Worm (Caenorhabditis elegans) whole organism, early embryonic: Measurements from ENCODE around the gene F53F4.11.

Experiments
- B0310.2 ChIP-seq: sonication (generic microtip); optimal IDR thresholded peaks from 2 replicates; lab custom pipeline; 2016; ENCODE audit warnings: mild to moderate bottlenecking, missing genetic modification characterization, missing compliant biosample characterization
- F13C5.2 ChIP-seq: sonication (generic microtip); optimal IDR thresholded peaks from 2 replicates; lab custom pipeline; 2017; ENCODE audit warnings: mild to moderate bottlenecking, missing genetic modification characterization, inconsistent platforms, missing compliant biosample characterization
- aly-1 ChIP-seq: sonication (generic microtip); optimal IDR thresholded peaks from 2 replicates; lab custom pipeline; 2016; ENCODE audit warnings: missing genetic modification characterization, missing compliant biosample characterization
- ama-1 ChIP-seq: fragments of 150-350 bp; optimal IDR thresholded peaks from 2 replicates; lab custom pipeline; 2014
- ceh-13 ChIP-seq: fragments of 200-800 bp; sonication (Bioruptor generic); optimal IDR thresholded peaks from 2 replicates; lab custom pipeline; 2018; ENCODE audit warnings: mild to moderate bottlenecking, missing genetic modification characterization, missing compliant biosample characterization
- ceh-36 ChIP-seq: sonication (generic microtip); optimal IDR thresholded peaks from 2 replicates; lab custom pipeline; 2016; ENCODE audit warnings: missing genetic modification characterization, inconsistent platforms, missing compliant biosample characterization
- ets-7 ChIP-seq: sonication (generic microtip); optimal IDR thresholded peaks from 2 replicates; lab custom pipeline; 2016; ENCODE audit warnings: missing genotype, missing genetic modification characterization, missing compliant biosample characterization
- flt-1 ChIP-seq: fragments of 200-800 bp; sonication (Bioruptor generic); IDR thresholded peaks from 2 replicates; pipeline ENCODE4 v1.3.6; 2022; ENCODE audit warnings: missing genetic modification characterization, missing compliant biosample characterization
- hmbx-1 ChIP-seq: sonication (generic microtip); optimal IDR thresholded peaks from 2 replicates; lab custom pipeline; 2016; ENCODE audit warnings: mild to moderate bottlenecking, missing genetic modification characterization, missing compliant biosample characterization
- hmg-4 ChIP-seq: fragments of 200-800 bp; sonication (Bioruptor generic); optimal IDR thresholded peaks from 2 replicates; lab custom pipeline; 2018; ENCODE audit warnings: mild to moderate bottlenecking, missing genetic modification characterization, missing compliant biosample characterization
- hnd-1 ChIP-seq: sonication (generic microtip); optimal IDR thresholded peaks from 2 replicates; lab custom pipeline; 2016; ENCODE audit warnings: missing genetic modification characterization, missing compliant biosample characterization
- pes-1 ChIP-seq: fragments of 200-800 bp; sonication (Bioruptor generic); IDR thresholded peaks from 2 replicates; pipeline ENCODE4 v1.3.6; 2022; ENCODE audit warnings: missing genetic modification reagents, missing genetic modification characterization, missing compliant biosample characterization
- scrt-1 ChIP-seq: fragments of 200-800 bp; sonication (Bioruptor generic); IDR thresholded peaks from 2 replicates; pipeline ENCODE4 v1.3.6; 2022; ENCODE audit warnings: missing genetic modification characterization, missing compliant biosample characterization
- sea-1 ChIP-seq: fragments of 200-800 bp; sonication (Bioruptor generic); conservative IDR thresholded peaks from 2 replicates; pipeline ENCODE4 v1.3.6; 2022; ENCODE audit warnings: missing genetic modification characterization, missing compliant biosample characterization
- tbx-11 ChIP-seq: fragments of 200-800 bp; sonication (Bioruptor generic); IDR thresholded peaks from 2 replicates; pipeline ENCODE4 v1.3.6; 2022; ENCODE audit warnings: missing genetic modification characterization, missing compliant biosample characterization
- tbx-37 ChIP-seq: fragments of 200-800 bp; sonication (Bioruptor generic); conservative IDR thresholded peaks from 2 replicates; pipeline ENCODE4 v1.3.6; 2022; ENCODE audit warnings: missing genetic modification reagents, missing genetic modification characterization, missing compliant biosample characterization
- tra-4 ChIP-seq: sonication (generic microtip); optimal IDR thresholded peaks from 2 replicates; lab custom pipeline; 2017; ENCODE audit warnings: missing genetic modification characterization, missing compliant biosample characterization

The F53F4.11 gene

DNA sequence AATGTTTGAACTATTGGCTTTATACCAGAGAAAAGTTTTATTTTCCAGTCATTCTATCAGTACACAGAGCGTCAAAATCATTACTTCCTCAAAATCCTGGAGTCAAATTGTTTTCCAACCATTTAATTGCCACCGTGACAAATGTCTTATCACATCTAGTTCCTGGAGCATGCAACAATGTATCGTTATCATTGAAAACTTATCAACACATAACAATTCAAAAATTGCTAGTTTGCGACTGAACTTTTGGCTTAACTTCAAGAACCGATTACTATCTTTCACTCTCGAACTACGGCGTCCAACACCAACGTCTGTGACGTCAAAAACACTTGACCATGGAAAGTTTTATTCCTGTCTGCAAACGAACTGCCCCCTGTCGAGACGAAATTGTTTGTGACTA is 13.7 kb upstream of the F53F4.11 start:
- TF ChIP-seq F13C5.2 (tag; lab: Kevin White, UChicago) (no peak), flt-1 (GFP tag; lab: Robert Waterston, UW) (no peak), pes-1 (GFP tag; lab: Robert Waterston, UW) (no peak), B0310.2 (tag; lab: Kevin White, UChicago) (no peak), hnd-1 (tag; lab: Kevin White, UChicago) (no peak), ceh-36 (tag; lab: Kevin White, UChicago) (no peak), tbx-11 (GFP tag; lab: Robert Waterston, UW) (no peak), aly-1 (tag; lab: Kevin White, UChicago) (no peak), sea-1 (no peak), scrt-1 (GFP tag; lab: Robert Waterston, UW) (no peak), tra-4 (tag; lab: Kevin White, UChicago) (no peak)

DNA sequence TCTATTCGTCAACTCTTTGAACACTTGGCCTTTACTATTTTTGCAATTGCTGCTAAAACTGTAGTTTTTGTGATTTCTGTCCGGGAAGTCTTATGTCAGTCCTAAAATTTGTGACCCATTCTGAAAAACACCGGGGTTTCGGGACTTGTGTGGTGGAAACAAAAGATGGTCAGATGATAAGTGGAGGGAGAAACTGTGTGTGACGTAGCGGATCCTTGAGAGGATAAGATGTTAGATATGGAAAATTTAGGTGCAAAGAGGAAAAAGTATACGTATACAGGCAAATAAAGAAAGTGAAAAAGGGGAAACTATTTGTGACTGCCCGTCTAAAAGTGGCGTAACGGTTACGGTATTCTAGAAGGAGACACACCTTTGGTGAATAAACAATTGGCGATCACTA is 12.1 kb upstream of the F53F4.11 start:
- TF ChIP-seq tbx-37 (GFP tag; lab: Robert Waterston, UW): no peak
- no peak for TF ChIP-seq B0310.2 (tag; lab: Kevin White, UChicago)
- TF ChIP-seq sea-1: no peak

DNA sequence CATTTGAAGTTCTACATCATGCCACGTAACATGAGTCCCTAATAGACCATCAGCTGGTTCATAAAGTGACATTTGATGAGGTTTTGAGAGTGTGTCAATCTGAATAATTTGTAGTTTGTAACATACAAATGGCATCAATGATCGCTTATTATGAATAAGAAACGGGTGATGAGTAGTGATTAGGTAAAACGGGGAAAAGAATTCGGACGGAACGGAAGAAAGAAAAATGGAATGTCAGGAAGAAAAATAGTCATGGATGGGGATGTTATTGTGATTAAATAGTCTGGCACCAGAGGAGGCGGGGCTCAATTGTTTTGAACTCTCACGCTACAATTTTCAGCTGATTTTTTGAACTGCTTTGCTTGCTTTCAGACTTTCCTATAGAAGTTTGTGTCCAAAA is 9.8 kb upstream of the F53F4.11 start, which contains the start of gene H37A05.2:
Gene H37A05.2, minus strand, starts transcription at position 101 of the 400 bp plus-strand sequence.
- no peak for TF ChIP-seq scrt-1 (GFP tag; lab: Robert Waterston, UW)
- TF ChIP-seq aly-1 (tag; lab: Kevin White, UChicago): no peak
- no peak for TF ChIP-seq ama-1 (lab: Kevin White, UChicago)

DNA sequence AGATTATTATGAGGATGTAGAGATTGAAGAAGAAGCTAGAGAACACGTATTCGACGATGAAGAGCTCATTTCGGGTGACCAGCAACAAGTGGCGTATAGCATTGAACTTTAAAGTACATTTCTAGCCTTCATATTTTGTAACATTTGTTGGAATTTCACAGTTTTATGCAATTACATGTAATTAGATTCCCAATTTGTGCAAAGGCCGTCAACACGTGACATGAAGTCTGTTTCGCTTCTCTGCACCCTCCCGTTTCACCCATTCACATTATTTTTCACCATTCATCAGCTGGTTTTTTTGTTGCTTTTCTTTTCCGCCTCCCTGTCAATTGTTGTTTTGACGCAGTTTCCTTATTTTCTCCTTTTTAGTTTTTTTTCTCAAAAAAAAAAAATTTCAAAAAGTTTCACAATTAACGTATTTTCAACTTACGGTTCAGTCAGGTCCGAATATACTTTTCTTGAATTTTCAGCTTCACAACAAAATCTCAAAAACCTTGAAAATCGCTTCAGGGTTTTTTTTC is 2.8 kb upstream of the F53F4.11 start, which contains the start of gene sde-2:
Gene sde-2, plus strand, starts transcription at position 471 of the 521 bp plus-strand sequence.
- TF ChIP-seq hnd-1 (tag; lab: Kevin White, UChicago): no peak
- no peak for TF ChIP-seq B0310.2 (tag; lab: Kevin White, UChicago)
- no peak for TF ChIP-seq flt-1 (GFP tag; lab: Robert Waterston, UW)
- no peak for TF ChIP-seq tra-4 (tag; lab: Kevin White, UChicago)
- TF ChIP-seq tbx-11 (GFP tag; lab: Robert Waterston, UW): no peak
- TF ChIP-seq hmg-4 (GFP tag; lab: Kevin White, UChicago): no peak
- TF ChIP-seq sea-1: no peak
- no peak for TF ChIP-seq scrt-1 (GFP tag; lab: Robert Waterston, UW)
- no peak for TF ChIP-seq hmbx-1 (tag; lab: Kevin White, UChicago)
- TF ChIP-seq ama-1 (lab: Kevin White, UChicago): no peak
- TF ChIP-seq ets-7 (tag; lab: Kevin White, UChicago): no peak
- TF ChIP-seq tbx-37 (GFP tag; lab: Robert Waterston, UW): no peak
- no peak for TF ChIP-seq pes-1 (GFP tag; lab: Robert Waterston, UW)
- TF ChIP-seq ceh-36 (tag; lab: Kevin White, UChicago): no peak
- no peak for TF ChIP-seq aly-1 (tag; lab: Kevin White, UChicago)

DNA sequence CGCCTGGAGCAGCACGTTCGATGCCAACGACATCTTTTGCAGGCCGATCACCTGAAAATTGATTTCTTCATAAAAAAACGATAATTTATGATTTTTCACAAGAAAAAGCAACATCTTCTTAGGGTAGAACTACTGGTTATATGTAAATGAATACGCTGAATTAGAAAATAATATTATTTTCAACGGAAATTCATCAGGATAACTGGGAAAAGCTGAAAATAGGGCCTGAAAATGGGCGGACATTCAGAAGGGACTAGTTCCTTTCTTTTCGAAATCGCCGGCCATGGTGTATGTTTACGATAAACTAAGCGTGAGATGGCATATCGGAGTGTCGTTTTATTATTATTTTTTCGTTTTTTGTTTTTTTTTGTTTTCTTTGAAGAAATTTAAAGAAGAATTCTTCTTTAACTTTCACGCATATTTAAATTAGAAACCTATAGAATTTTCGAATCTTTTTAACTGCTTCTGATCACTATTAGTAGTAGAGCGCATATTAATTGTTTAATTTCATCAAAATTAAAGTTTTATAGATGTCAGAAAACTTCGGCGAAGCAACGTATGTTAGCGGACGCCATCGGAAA is 1.3 kb upstream of the F53F4.11 start, which contains the start of the genes nduv-2 and F53F4.12:
Gene nduv-2, minus strand, starts transcription at position 51 of the 581 bp plus-strand sequence.
Gene F53F4.12, plus strand, starts transcription at position 531 of the 581 bp plus-strand sequence.
- no peak for TF ChIP-seq aly-1 (tag; lab: Kevin White, UChicago)
- TF ChIP-seq ama-1 (lab: Kevin White, UChicago): no peak
- TF ChIP-seq tbx-11 (GFP tag; lab: Robert Waterston, UW): no peak
- TF ChIP-seq ceh-13 (GFP tag; lab: Kevin White, UChicago): no peak
- TF ChIP-seq ceh-36 (tag; lab: Kevin White, UChicago): no peak
- TF ChIP-seq pes-1 (GFP tag; lab: Robert Waterston, UW): no peak
- TF ChIP-seq tra-4 (tag; lab: Kevin White, UChicago): no peak
- no peak for TF ChIP-seq B0310.2 (tag; lab: Kevin White, UChicago)
- no peak for TF ChIP-seq hmg-4 (GFP tag; lab: Kevin White, UChicago)
- no peak for TF ChIP-seq tbx-37 (GFP tag; lab: Robert Waterston, UW)
- TF ChIP-seq flt-1 (GFP tag; lab: Robert Waterston, UW): no peak
- no peak for TF ChIP-seq sea-1
- TF ChIP-seq hmbx-1 (tag; lab: Kevin White, UChicago): no peak

DNA sequence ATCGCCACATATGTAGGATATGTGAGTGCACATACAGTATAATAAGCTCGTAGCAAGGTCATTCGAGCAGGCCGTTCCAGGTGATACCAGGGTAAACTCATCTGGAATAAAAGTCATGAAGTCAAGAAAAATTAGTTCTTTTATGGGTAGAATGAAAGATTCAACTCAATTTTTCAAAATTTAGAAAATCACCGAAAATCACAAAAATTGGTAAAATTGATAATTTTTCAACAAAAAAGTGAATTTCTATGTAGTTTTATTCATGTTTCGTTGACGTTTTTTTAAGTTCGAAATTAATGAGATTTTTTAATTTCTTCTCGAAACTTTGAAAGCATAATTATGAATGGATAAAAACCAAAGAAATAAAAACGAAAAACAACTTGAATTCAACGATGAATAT is 2.6 kb downstream of the F53F4.11 start, which contains the start of gene F53F4.16:
Gene F53F4.16, minus strand, starts transcription at position 101 of the 400 bp plus-strand sequence.
- TF ChIP-seq tra-4 (tag; lab: Kevin White, UChicago): no peak
- TF ChIP-seq tbx-37 (GFP tag; lab: Robert Waterston, UW): no peak
- TF ChIP-seq ama-1 (lab: Kevin White, UChicago): no peak
- TF ChIP-seq sea-1: no peak
- TF ChIP-seq hnd-1 (tag; lab: Kevin White, UChicago): no peak
- no peak for TF ChIP-seq ets-7 (tag; lab: Kevin White, UChicago)
- TF ChIP-seq B0310.2 (tag; lab: Kevin White, UChicago): no peak
- no peak for TF ChIP-seq hmg-4 (GFP tag; lab: Kevin White, UChicago)
- TF ChIP-seq hmbx-1 (tag; lab: Kevin White, UChicago): no peak
- no peak for TF ChIP-seq F13C5.2 (tag; lab: Kevin White, UChicago)
- TF ChIP-seq pes-1 (GFP tag; lab: Robert Waterston, UW): no peak
- no peak for TF ChIP-seq ceh-13 (GFP tag; lab: Kevin White, UChicago)
- TF ChIP-seq flt-1 (GFP tag; lab: Robert Waterston, UW): no peak
- TF ChIP-seq tbx-11 (GFP tag; lab: Robert Waterston, UW): no peak

DNA sequence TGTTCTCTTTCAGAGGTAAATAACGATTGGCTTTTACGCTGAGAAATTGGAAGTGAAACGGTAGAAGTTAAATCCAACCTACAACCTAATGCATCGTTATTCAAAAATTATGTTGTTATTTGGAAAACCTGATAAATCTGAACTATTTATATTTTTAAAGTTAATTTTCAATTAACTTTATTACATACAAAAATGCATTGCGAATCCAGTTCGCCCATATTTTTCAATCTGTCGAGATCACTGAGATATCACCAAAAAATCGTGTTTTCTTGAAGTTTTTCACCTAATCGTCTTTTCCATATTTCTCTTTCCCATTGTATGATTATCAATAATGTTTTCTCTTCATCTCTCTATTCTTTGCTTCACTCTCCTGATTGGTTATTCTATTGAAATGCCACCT is 3.6 kb downstream of the F53F4.11 start, which contains the start of gene F53F4.15:
Gene F53F4.15, plus strand, starts transcription at position 301 of the 400 bp plus-strand sequence.
- TF ChIP-seq pes-1 (GFP tag; lab: Robert Waterston, UW) (no peak), tbx-11 (GFP tag; lab: Robert Waterston, UW) (no peak), tra-4 (tag; lab: Kevin White, UChicago) (no peak), F13C5.2 (tag; lab: Kevin White, UChicago) (no peak), ama-1 (lab: Kevin White, UChicago) (no peak), B0310.2 (tag; lab: Kevin White, UChicago) (no peak), ets-7 (tag; lab: Kevin White, UChicago) (no peak), hmbx-1 (tag; lab: Kevin White, UChicago) (no peak), sea-1 (no peak), tbx-37 (GFP tag; lab: Robert Waterston, UW) (no peak), scrt-1 (GFP tag; lab: Robert Waterston, UW) (no peak), ceh-13 (GFP tag; lab: Kevin White, UChicago) (no peak), flt-1 (GFP tag; lab: Robert Waterston, UW) (no peak), aly-1 (tag; lab: Kevin White, UChicago) (no peak), hmg-4 (GFP tag; lab: Kevin White, UChicago) (no peak), hnd-1 (tag; lab: Kevin White, UChicago) (no peak), ceh-36 (tag; lab: Kevin White, UChicago) (no peak)
